Worm (Caenorhabditis elegans) whole organism, early embryonic: ENCODE results near the gene cpf-1.

ENCODE experiments used
- B0310.2 ChIP-seq: sonication (generic microtip); optimal IDR thresholded peaks from 2 replicates; lab custom pipeline; 2016; ENCODE audit warnings: mild to moderate bottlenecking, missing genetic modification characterization, missing compliant biosample characterization
- F13C5.2 ChIP-seq: sonication (generic microtip); optimal IDR thresholded peaks from 2 replicates; lab custom pipeline; 2017; ENCODE audit warnings: mild to moderate bottlenecking, missing genetic modification characterization, inconsistent platforms, missing compliant biosample characterization
- aly-1 ChIP-seq: sonication (generic microtip); optimal IDR thresholded peaks from 2 replicates; lab custom pipeline; 2016; ENCODE audit warnings: missing genetic modification characterization, missing compliant biosample characterization
- ama-1 ChIP-seq: fragments of 150-350 bp; optimal IDR thresholded peaks from 2 replicates; lab custom pipeline; 2014
- ceh-13 ChIP-seq: fragments of 200-800 bp; sonication (Bioruptor generic); optimal IDR thresholded peaks from 2 replicates; lab custom pipeline; 2018; ENCODE audit warnings: mild to moderate bottlenecking, missing genetic modification characterization, missing compliant biosample characterization
- ceh-36 ChIP-seq: sonication (generic microtip); optimal IDR thresholded peaks from 2 replicates; lab custom pipeline; 2016; ENCODE audit warnings: missing genetic modification characterization, inconsistent platforms, missing compliant biosample characterization
- ets-7 ChIP-seq: sonication (generic microtip); optimal IDR thresholded peaks from 2 replicates; lab custom pipeline; 2016; ENCODE audit warnings: missing genotype, missing genetic modification characterization, missing compliant biosample characterization
- flt-1 ChIP-seq: fragments of 200-800 bp; sonication (Bioruptor generic); IDR thresholded peaks from 2 replicates; pipeline ENCODE4 v1.3.6; 2022; ENCODE audit warnings: missing genetic modification characterization, missing compliant biosample characterization
- hmbx-1 ChIP-seq: sonication (generic microtip); optimal IDR thresholded peaks from 2 replicates; lab custom pipeline; 2016; ENCODE audit warnings: mild to moderate bottlenecking, missing genetic modification characterization, missing compliant biosample characterization
- hmg-4 ChIP-seq: fragments of 200-800 bp; sonication (Bioruptor generic); optimal IDR thresholded peaks from 2 replicates; lab custom pipeline; 2018; ENCODE audit warnings: mild to moderate bottlenecking, missing genetic modification characterization, missing compliant biosample characterization
- hnd-1 ChIP-seq: sonication (generic microtip); optimal IDR thresholded peaks from 2 replicates; lab custom pipeline; 2016; ENCODE audit warnings: missing genetic modification characterization, missing compliant biosample characterization
- pes-1 ChIP-seq: fragments of 200-800 bp; sonication (Bioruptor generic); IDR thresholded peaks from 2 replicates; pipeline ENCODE4 v1.3.6; 2022; ENCODE audit warnings: missing genetic modification reagents, missing genetic modification characterization, missing compliant biosample characterization
- scrt-1 ChIP-seq: fragments of 200-800 bp; sonication (Bioruptor generic); IDR thresholded peaks from 2 replicates; pipeline ENCODE4 v1.3.6; 2022; ENCODE audit warnings: missing genetic modification characterization, missing compliant biosample characterization
- sea-1 ChIP-seq: fragments of 200-800 bp; sonication (Bioruptor generic); conservative IDR thresholded peaks from 2 replicates; pipeline ENCODE4 v1.3.6; 2022; ENCODE audit warnings: missing genetic modification characterization, missing compliant biosample characterization
- tbx-11 ChIP-seq: fragments of 200-800 bp; sonication (Bioruptor generic); IDR thresholded peaks from 2 replicates; pipeline ENCODE4 v1.3.6; 2022; ENCODE audit warnings: missing genetic modification characterization, missing compliant biosample characterization
- tbx-37 ChIP-seq: fragments of 200-800 bp; sonication (Bioruptor generic); conservative IDR thresholded peaks from 2 replicates; pipeline ENCODE4 v1.3.6; 2022; ENCODE audit warnings: missing genetic modification reagents, missing genetic modification characterization, missing compliant biosample characterization
- tra-4 ChIP-seq: sonication (generic microtip); optimal IDR thresholded peaks from 2 replicates; lab custom pipeline; 2017; ENCODE audit warnings: missing genetic modification characterization, missing compliant biosample characterization

Gene cpf-1

DNA sequence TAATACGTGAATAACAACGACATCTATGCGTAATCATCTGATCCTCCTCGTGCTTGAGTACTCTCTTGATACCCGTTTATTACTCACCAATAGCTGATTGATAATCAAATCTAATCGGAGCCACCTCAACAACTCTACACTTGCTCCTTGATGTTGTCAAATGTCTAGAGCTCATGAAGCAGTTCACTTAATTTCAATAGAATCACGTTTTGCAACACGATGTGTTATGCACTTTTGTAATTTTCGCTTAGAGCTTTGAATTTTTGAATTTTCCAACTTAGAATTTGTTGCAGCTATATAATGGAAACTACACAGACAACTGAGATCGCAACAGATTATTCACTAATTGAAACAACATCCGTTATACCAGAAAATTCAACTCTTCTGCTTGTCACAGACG is 10.2 kb upstream of the cpf-1 start, which contains the start of gene T22C8.1:
TSS of gene T22C8.1 (plus strand) at position 301 of the 400 bp plus-strand sequence.
- TF ChIP-seq flt-1 (no peak), pes-1 (no peak), tra-4 (tag; lab: Kevin White, UChicago) (no peak), scrt-1 (no peak), tbx-37 (GFP tag; lab: Robert Waterston, UW) (no peak), ceh-13 (no peak), ceh-36 (tag; lab: Kevin White, UChicago) (no peak), ama-1 (lab: Kevin White, UChicago) (no peak), sea-1 (GFP tag; lab: Robert Waterston, UW) (no peak), hnd-1 (tag; lab: Kevin White, UChicago) (no peak), tbx-11 (no peak), hmg-4 (GFP tag; lab: Kevin White, UChicago) (no peak), F13C5.2 (tag; lab: Kevin White, UChicago) (no peak)

DNA sequence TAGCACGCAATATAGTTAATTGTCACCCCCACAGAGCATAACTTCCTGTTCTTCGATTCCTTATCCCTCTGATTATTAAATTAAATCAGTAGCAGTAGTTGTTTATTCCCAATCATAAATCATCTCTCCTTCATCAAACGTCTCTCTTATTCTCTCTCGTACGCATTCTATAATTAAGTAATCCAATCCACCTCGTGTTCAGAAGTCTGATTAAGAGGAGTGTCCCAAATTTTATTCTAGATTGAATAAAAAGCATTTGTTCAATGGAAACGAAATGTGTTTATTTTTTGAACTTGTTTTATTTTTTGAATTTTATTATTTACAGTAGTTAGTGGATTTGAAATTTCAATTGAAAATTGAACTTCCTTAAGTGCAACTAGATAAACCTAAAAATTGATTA is 9.1 kb upstream of the cpf-1 start:
- no peak for TF ChIP-seq hmg-4 (GFP tag; lab: Kevin White, UChicago)
- TF ChIP-seq B0310.2 (tag; lab: Kevin White, UChicago): no peak
- no peak for TF ChIP-seq tbx-11
- TF ChIP-seq F13C5.2 (tag; lab: Kevin White, UChicago): no peak
- TF ChIP-seq aly-1 (tag; lab: Kevin White, UChicago): no peak
- TF ChIP-seq hnd-1 (tag; lab: Kevin White, UChicago): no peak
- no peak for TF ChIP-seq scrt-1
- TF ChIP-seq sea-1 (GFP tag; lab: Robert Waterston, UW): no peak
- no peak for TF ChIP-seq pes-1
- TF ChIP-seq ceh-36 (tag; lab: Kevin White, UChicago): no peak
- no peak for TF ChIP-seq tra-4 (tag; lab: Kevin White, UChicago)
- TF ChIP-seq ama-1 (lab: Kevin White, UChicago): no peak
- TF ChIP-seq ets-7 (tag; lab: Kevin White, UChicago): no peak
- TF ChIP-seq flt-1: no peak
- TF ChIP-seq tbx-37 (GFP tag; lab: Robert Waterston, UW): no peak
- TF ChIP-seq hmbx-1 (tag; lab: Kevin White, UChicago): no peak

ce11 chrII:8610585-8610984 is 8.3 kb upstream of the cpf-1 start:
- TF ChIP-seq flt-1 (no peak), scrt-1 (no peak)

ce11 chrII:8610085-8610484 is 7.8 kb upstream of the cpf-1 start, which contains the start of gene F28C6.9:
F28C6.9 (minus strand) TSS chrII:8610185.
- no peak for TF ChIP-seq hmg-4 (GFP tag; lab: Kevin White, UChicago)

DNA sequence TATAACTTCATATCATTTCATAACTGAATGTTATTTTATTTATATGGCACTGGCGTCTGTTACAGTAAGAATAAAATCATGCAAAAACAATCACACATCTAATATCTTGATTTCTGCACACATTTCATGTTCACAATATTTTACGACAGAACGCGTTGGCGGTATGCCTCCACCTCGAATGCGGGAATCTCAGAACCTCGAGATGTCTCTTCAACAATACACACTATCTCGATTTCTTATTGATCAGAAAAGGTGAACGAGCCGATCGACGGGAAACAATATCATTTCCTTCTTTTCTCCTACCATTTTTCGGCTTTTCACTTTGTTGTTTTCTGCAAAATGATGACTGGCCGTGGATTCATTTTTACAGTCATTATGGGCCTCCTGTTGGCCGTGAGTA is 5.4 kb upstream of the cpf-1 start, which contains the start of gene F28C6.10:
TSS of gene F28C6.10 (plus strand) at position 301 of the 400 bp plus-strand sequence.
- TF ChIP-seq tbx-37 (GFP tag; lab: Robert Waterston, UW): no peak
- no peak for TF ChIP-seq sea-1 (GFP tag; lab: Robert Waterston, UW)
- no peak for TF ChIP-seq ceh-13
- TF ChIP-seq F13C5.2 (tag; lab: Kevin White, UChicago): no peak
- no peak for TF ChIP-seq tbx-11
- no peak for TF ChIP-seq hnd-1 (tag; lab: Kevin White, UChicago)

DNA sequence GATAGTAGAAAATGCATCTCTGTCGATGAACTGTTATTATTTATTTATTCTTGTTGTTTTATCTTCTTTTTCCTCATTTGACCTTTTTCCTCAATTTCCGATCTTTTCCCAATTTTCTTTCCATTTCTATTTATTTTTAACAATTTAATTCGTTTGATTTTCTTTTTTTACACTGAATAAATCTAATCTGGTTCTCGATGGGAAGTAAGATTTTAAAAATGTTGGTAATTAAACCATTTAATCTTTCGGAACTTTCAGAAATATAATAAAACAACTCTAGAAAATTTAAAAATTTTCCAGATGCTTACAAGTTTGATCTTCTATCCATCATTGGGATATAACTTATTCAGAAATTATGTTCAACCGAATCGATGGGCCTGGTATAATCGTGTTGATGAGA is 4.3 kb upstream of the cpf-1 start, which contains the start of gene F28C6.8:
TSS of gene F28C6.8 (plus strand) at position 301 of the 400 bp plus-strand sequence.
- TF ChIP-seq ceh-36 (tag; lab: Kevin White, UChicago): no peak
- no peak for TF ChIP-seq sea-1 (GFP tag; lab: Robert Waterston, UW)
- TF ChIP-seq scrt-1: no peak
- TF ChIP-seq tbx-37 (GFP tag; lab: Robert Waterston, UW): no peak
- TF ChIP-seq hmbx-1 (tag; lab: Kevin White, UChicago): no peak
- TF ChIP-seq ceh-13: no peak
- no peak for TF ChIP-seq hnd-1 (tag; lab: Kevin White, UChicago)
- no peak for TF ChIP-seq ets-7 (tag; lab: Kevin White, UChicago)
- TF ChIP-seq F13C5.2 (tag; lab: Kevin White, UChicago): no peak
- no peak for TF ChIP-seq pes-1
- no peak for TF ChIP-seq ama-1 (lab: Kevin White, UChicago)
- no peak for TF ChIP-seq tra-4 (tag; lab: Kevin White, UChicago)

- TF ChIP-seq ama-1 (lab: Kevin White, UChicago) (peak; percentile 71), ceh-13 (no peak)
These were observed 1.5 kb upstream of the cpf-1 start, which contains the start of gene suf-1 for ce11 chrII:8603567-8604359. suf-1 (plus strand) TSS chrII:8603846.

ce11 chrII:8600165-8600564 is 2.1 kb downstream of the cpf-1 start, which contains the start of gene pigg-1:
pigg-1 (minus strand) TSS chrII:8600265.
- no peak for TF ChIP-seq ets-7 (tag; lab: Kevin White, UChicago)
- TF ChIP-seq aly-1 (tag; lab: Kevin White, UChicago): no peak
- no peak for TF ChIP-seq sea-1 (GFP tag; lab: Robert Waterston, UW)
- TF ChIP-seq tbx-37 (GFP tag; lab: Robert Waterston, UW): no peak
- no peak for TF ChIP-seq hmg-4 (GFP tag; lab: Kevin White, UChicago)
- no peak for TF ChIP-seq ceh-36 (tag; lab: Kevin White, UChicago)
- no peak for TF ChIP-seq F13C5.2 (tag; lab: Kevin White, UChicago)
- TF ChIP-seq tbx-11: no peak
- no peak for TF ChIP-seq tra-4 (tag; lab: Kevin White, UChicago)
- no peak for TF ChIP-seq hmbx-1 (tag; lab: Kevin White, UChicago)
- no peak for TF ChIP-seq flt-1
- TF ChIP-seq B0310.2 (tag; lab: Kevin White, UChicago): no peak
